Worm (Caenorhabditis elegans) whole organism, L4 larva: ENCODE measurements around the gene Y45F3A.5.

Experiments used
- F26F4.8 ChIP-seq: fragments of 200-800 bp; sonication (Bioruptor generic); conservative IDR thresholded peaks from 2 replicates; pipeline ENCODE4 v1.3.6; 2022; ENCODE audit warnings: missing genetic modification characterization, missing compliant biosample characterization
- F44E2.7 ChIP-seq: fragments of 200-800 bp; sonication (Bioruptor generic); IDR thresholded peaks from 2 replicates; pipeline ENCODE4 v2.1.2; 2022; ENCODE audit warnings: missing genetic modification characterization, missing compliant biosample characterization
- F49E8.2 ChIP-seq: sonication (generic microtip); optimal IDR thresholded peaks from 2 replicates; lab custom pipeline; 2016; ENCODE audit warnings: missing compliant biosample characterization, mild to moderate bottlenecking, missing genetic modification characterization, borderline replicate concordance
- Y48G9A.11 ChIP-seq: fragments of 200-800 bp; sonication (Bioruptor generic); IDR thresholded peaks from 2 replicates; pipeline ENCODE4 v1.3.6; 2022; ENCODE audit warnings: missing genetic modification reagents, missing genetic modification characterization, missing compliant biosample characterization
- aha-1 ChIP-seq: fragments of 150-350 bp; peaks from one replicate; lab custom pipeline; 2014; ENCODE audit warnings: missing biosample characterization, missing genetic modification characterization
- arid-1 ChIP-seq: fragments of 200-800 bp; sonication (Bioruptor generic); conservative IDR thresholded peaks from 2 replicates; pipeline ENCODE4 v1.3.6; 2022; ENCODE audit warnings: missing genetic modification reagents, missing genetic modification characterization, missing compliant biosample characterization
- ceh-20 ChIP-seq: fragments of 200-800 bp; sonication (Bioruptor generic); IDR thresholded peaks from 2 replicates; pipeline ENCODE4 v1.3.6; 2022; ENCODE audit warnings: missing genetic modification reagents, missing genetic modification characterization, missing compliant biosample characterization
- ceh-28 ChIP-seq: fragments of 150-350 bp; optimal IDR thresholded peaks from 2 replicates; lab custom pipeline; 2014; ENCODE audit warnings: missing biosample characterization, missing genetic modification reagents, missing genetic modification characterization
- ceh-44 ChIP-seq: fragments of 200-800 bp; sonication (Bioruptor generic); IDR thresholded peaks from 2 replicates; pipeline ENCODE4 v1.3.6; 2022; ENCODE audit warnings: missing genetic modification reagents, missing genetic modification characterization, missing compliant biosample characterization
- ceh-82 ChIP-seq: sonication (generic microtip); optimal IDR thresholded peaks from 2 replicates; lab custom pipeline; 2017; ENCODE audit warnings: missing biosample characterization, missing genetic modification characterization
- daf-12 ChIP-seq: fragments of 150-350 bp; optimal IDR thresholded peaks from 2 replicates; lab custom pipeline; 2014; ENCODE audit warnings: missing biosample characterization, missing genetic modification reagents, missing genetic modification characterization
- daf-16 ChIP-seq, 3 experiments: sonication (generic microtip); optimal IDR thresholded peaks; 2 replicates each; lab custom pipeline; 2016 to 2017; ENCODE audit warnings: missing genetic modification characterization in 3 of 3, missing genetic modification reagents in 3 of 3, mild to moderate bottlenecking in 2 of 3, missing compliant biosample characterization in 2 of 3, missing biosample characterization in 1 of 3, moderate library complexity in 1 of 3
- daf-8 ChIP-seq: fragments of 200-800 bp; sonication (Bioruptor generic); IDR thresholded peaks from 2 replicates; pipeline ENCODE4 v1.3.6; 2022; ENCODE audit warnings: missing genetic modification characterization, missing compliant biosample characterization
- dmd-6 ChIP-seq: fragments of 200-800 bp; sonication (Bioruptor generic); IDR thresholded peaks from 2 replicates; pipeline ENCODE4 v1.3.6; 2022; ENCODE audit warnings: missing genetic modification reagents, missing genetic modification characterization, missing compliant biosample characterization
- dmd-8 ChIP-seq: fragments of 200-800 bp; sonication (Bioruptor generic); IDR thresholded peaks from 2 replicates; pipeline ENCODE4 v1.3.6; 2022; ENCODE audit warnings: missing genetic modification characterization, missing compliant biosample characterization
- dpl-1 ChIP-seq: fragments of 150-350 bp; optimal IDR thresholded peaks from 2 replicates; lab custom pipeline; 2014; ENCODE audit warnings: missing biosample characterization, missing genetic modification reagents, missing genetic modification characterization
- egl-27 ChIP-seq: sonication (generic microtip); optimal IDR thresholded peaks from 3 replicates; lab custom pipeline; 2017; ENCODE audit warnings: missing biosample characterization, missing genetic modification reagents, missing genetic modification characterization
- egl-43 ChIP-seq: fragments of 200-800 bp; sonication (Bioruptor generic); IDR thresholded peaks from 2 replicates; pipeline ENCODE4 v1.3.6; 2022; ENCODE audit warnings: missing genetic modification reagents, missing genetic modification characterization, missing compliant biosample characterization
- fkh-10 ChIP-seq: fragments of 150-350 bp; optimal IDR thresholded peaks from 2 replicates; lab custom pipeline; 2014; ENCODE audit warnings: missing biosample characterization, missing genetic modification reagents, missing genetic modification characterization
- fos-1 ChIP-seq: fragments of 150-350 bp; optimal IDR thresholded peaks from 2 replicates; lab custom pipeline; 2014; ENCODE audit warnings: missing biosample characterization, missing genetic modification characterization
- hmg-1.1 ChIP-seq: fragments of 200-800 bp; sonication (Bioruptor generic); IDR thresholded peaks from 2 replicates; pipeline ENCODE4 v1.3.6; 2022; ENCODE audit warnings: missing genetic modification reagents, missing genetic modification characterization, missing compliant biosample characterization
- jun-1 ChIP-seq: fragments of 150-350 bp; optimal IDR thresholded peaks from 2 replicates; lab custom pipeline; 2014; ENCODE audit warnings: missing biosample characterization, missing genetic modification reagents, missing genetic modification characterization
- lim-7 ChIP-seq: fragments of 200-800 bp; sonication (Bioruptor generic); IDR thresholded peaks from 2 replicates; pipeline ENCODE4 v1.3.6; 2022; ENCODE audit warnings: missing genetic modification characterization, missing compliant biosample characterization
- lin-13 ChIP-seq: fragments of 150-350 bp; optimal IDR thresholded peaks from 2 replicates; lab custom pipeline; 2014; ENCODE audit warnings: missing biosample characterization, missing genetic modification reagents, missing genetic modification characterization
- lin-39 ChIP-seq: fragments of 150-350 bp; optimal IDR thresholded peaks from 2 replicates; lab custom pipeline; 2014; ENCODE audit warnings: missing biosample characterization, missing genetic modification reagents, missing genetic modification characterization
- lsy-2 ChIP-seq, 2 experiments: fragments of 150-350 bp in 1 of 2; sonication (generic microtip) in 1 of 2; optimal IDR thresholded peaks; 2 replicates each; lab custom pipeline; 2014 to 2017; ENCODE audit warnings: missing biosample characterization in 2 of 2, missing genetic modification characterization in 2 of 2
- madf-5 ChIP-seq, 2 experiments: fragments of 200-800 bp; sonication (Bioruptor generic); IDR thresholded peaks; 2 replicates each; pipeline ENCODE4 v1.3.6; 2022; ENCODE audit warnings: missing compliant biosample characterization in 2 of 2, missing genetic modification characterization in 2 of 2
- mep-1 ChIP-seq: fragments of 150-350 bp; sonication (generic microtip); optimal IDR thresholded peaks from 3 replicates; lab custom pipeline; 2014; ENCODE audit warnings: missing biosample characterization, missing genetic modification characterization
- mxl-3 ChIP-seq: fragments of 200-800 bp; sonication (Bioruptor generic); optimal IDR thresholded peaks from 2 replicates; lab custom pipeline; 2018; ENCODE audit warnings: mild to moderate bottlenecking, missing genetic modification characterization, missing compliant biosample characterization
- nhr-11 ChIP-seq: fragments of 150-350 bp; optimal IDR thresholded peaks from 2 replicates; lab custom pipeline; 2014; ENCODE audit warnings: missing biosample characterization, missing genetic modification characterization
- nhr-237 ChIP-seq: sonication (generic microtip); optimal IDR thresholded peaks from 2 replicates; lab custom pipeline; 2017; ENCODE audit warnings: missing biosample characterization, missing genetic modification characterization
- nhr-28 ChIP-seq: fragments of 150-350 bp; optimal IDR thresholded peaks from 2 replicates; lab custom pipeline; 2014; ENCODE audit warnings: missing biosample characterization, missing genetic modification characterization
- nhr-42 ChIP-seq: fragments of 200-800 bp; sonication (Bioruptor generic); IDR thresholded peaks from 2 replicates; pipeline ENCODE4 v1.3.6; 2022; ENCODE audit warnings: missing genetic modification characterization, missing compliant biosample characterization
- nhr-77 ChIP-seq: fragments of 150-350 bp; optimal IDR thresholded peaks from 2 replicates; lab custom pipeline; 2014; ENCODE audit warnings: missing biosample characterization, missing genetic modification characterization
- php-3 ChIP-seq: fragments of 200-800 bp; sonication (Bioruptor generic); IDR thresholded peaks from 2 replicates; pipeline ENCODE4 v1.3.6; 2022; ENCODE audit warnings: missing genetic modification reagents, missing genetic modification characterization, missing compliant biosample characterization
- saeg-2 ChIP-seq: fragments of 200-800 bp; sonication (Bioruptor generic); IDR thresholded peaks from 2 replicates; pipeline ENCODE4 v1.3.6; 2022; ENCODE audit warnings: missing genetic modification reagents, missing genetic modification characterization, missing compliant biosample characterization
- set-16 ChIP-seq: fragments of 200-800 bp; sonication (Bioruptor generic); IDR thresholded peaks from 2 replicates; pipeline ENCODE4 v1.3.6; 2022; ENCODE audit warnings: missing genetic modification reagents, missing genetic modification characterization, missing compliant biosample characterization
- unc-39 ChIP-seq: sonication (generic microtip); optimal IDR thresholded peaks from 2 replicates; lab custom pipeline; 2017; ENCODE audit warnings: missing biosample characterization, missing genetic modification characterization
- unc-62 ChIP-seq, 3 experiments: fragments of 150-350 bp in 1 of 3; sonication (generic microtip); optimal IDR thresholded peaks in 2 of 3; peaks in 1 of 3; 1 replicate in 1 of 3; 2 replicates in 2 of 3; lab custom pipeline; 2014 to 2017; ENCODE audit warnings: missing biosample characterization in 3 of 3, missing genetic modification characterization in 3 of 3, missing genetic modification reagents in 3 of 3, missing genotype in 1 of 3

Y45F3A.5 gene

DNA sequence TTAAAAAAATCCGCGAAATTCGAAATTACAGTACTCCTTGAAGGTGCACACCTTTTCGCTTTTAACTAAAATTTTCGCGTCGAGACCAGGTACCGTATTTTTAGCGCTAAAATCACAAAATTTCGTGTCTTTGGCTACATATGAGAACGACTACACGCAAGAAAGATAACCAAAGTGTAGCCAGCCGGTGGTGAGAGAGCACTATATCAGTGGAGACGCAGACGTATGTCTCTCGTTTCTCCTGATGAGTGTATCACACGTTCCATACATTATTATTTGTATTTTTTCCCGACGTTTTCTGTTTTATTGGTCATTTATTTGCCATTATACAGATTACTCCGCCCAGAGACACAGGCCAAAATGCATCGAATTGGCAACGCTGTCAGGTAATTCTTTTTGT lies 20.2 kb downstream of the Y45F3A.5 start, which contains the start of gene acdh-11 (continued):
- TF ChIP-seq ceh-82 (no peak), lin-39 (tag; lab: Kevin White, UChicago) (no peak), nhr-28 (tag; lab: Kevin White, UChicago) (peak; percentile 98), F26F4.8 (no peak), F44E2.7 (GFP tag; lab: Robert Waterston, UW) (no peak), ceh-44 (GFP tag; lab: Robert Waterston, UW) (no peak), lsy-2 (tag; optimal IDR thresholded peaks at IDR 0.05; lab: Kevin White, UChicago) (peak in 1 of 2 experiments; percentile 51), saeg-2 (no peak), nhr-77 (tag; lab: Kevin White, UChicago) (peak; percentile 14), egl-27 (no peak), F49E8.2 (tag; lab: Kevin White, UChicago) (no peak), madf-5 (GFP tag; IDR thresholded peaks at IDR 0.05; lab: Robert Waterston, UW) (no peak), daf-16 (GFP tag; optimal IDR thresholded peaks at IDR 0.05; lab: Kevin White, UChicago) (no peak), daf-16 (tag; optimal IDR thresholded peaks at IDR 0.05; lab: Kevin White, UChicago) (peak; percentile 42)

ce11 chrIII:10562542-10562941 lies 23.6 kb downstream of the Y45F3A.5 start:
- TF ChIP-seq ceh-28, result peak; percentile 23
- TF ChIP-seq nhr-11 (tag; lab: Kevin White, UChicago), result no peak
- no peak for TF ChIP-seq set-16 (GFP tag; lab: Robert Waterston, UW)
- TF ChIP-seq arid-1 (GFP tag; lab: Robert Waterston, UW), result no peak

DNA sequence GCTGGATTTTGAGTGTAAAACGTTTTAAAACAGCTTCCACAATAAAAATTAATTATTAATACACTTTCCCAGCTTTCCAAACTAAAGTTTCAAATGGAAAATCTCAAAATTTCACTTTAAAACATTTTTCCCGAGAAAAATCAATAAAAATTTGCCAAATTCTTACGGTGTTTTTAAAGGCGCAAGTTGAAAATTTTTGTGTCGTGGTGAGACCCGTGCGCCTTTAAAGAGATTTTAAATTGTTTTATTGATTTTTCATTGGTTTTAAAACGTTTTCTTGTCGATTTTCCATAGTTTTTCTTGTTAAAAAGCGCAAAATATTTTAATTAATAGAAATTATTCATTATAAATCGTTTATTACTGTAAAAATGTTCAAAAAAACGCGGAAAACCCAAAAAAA lies 24.2 kb downstream of the Y45F3A.5 start, which contains the start of gene Y45F3A.1:
TSS of gene Y45F3A.1 (minus strand) at position 12 of the 400 bp plus-strand sequence.
- TF ChIP-seq mep-1 (tag; lab: Kevin White, UChicago) (no peak), lim-7 (no peak), arid-1 (GFP tag; lab: Robert Waterston, UW) (no peak), ceh-20 (GFP tag; lab: Robert Waterston, UW) (no peak)

DNA sequence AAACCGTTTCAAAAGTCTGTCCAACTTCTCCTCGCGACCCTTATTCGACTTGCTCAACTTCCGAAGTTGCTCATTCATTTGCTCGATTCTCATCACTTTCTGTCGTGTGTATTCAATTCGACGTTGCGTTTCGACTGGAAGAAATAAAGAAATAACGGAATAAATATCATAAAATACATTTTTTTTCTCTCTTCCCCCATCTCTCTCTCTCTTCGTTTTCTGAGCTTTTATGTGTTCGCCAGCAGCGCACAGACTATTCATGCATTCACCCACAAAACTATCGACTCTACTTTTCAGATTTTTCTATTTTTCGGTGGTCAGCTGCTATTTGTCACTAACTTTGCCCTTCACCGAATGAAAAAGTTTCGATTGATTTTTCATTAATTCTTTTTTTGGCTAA lies 25.8 kb downstream of the Y45F3A.5 start, which contains the start of gene rab-30:
TSS of gene rab-30 (plus strand) at position 301 of the 400 bp plus-strand sequence.
- TF ChIP-seq php-3 (GFP tag; lab: Robert Waterston, UW), result no peak
- TF ChIP-seq nhr-237 (tag; lab: Kevin White, UChicago), result no peak
- TF ChIP-seq daf-8 (GFP tag; lab: Robert Waterston, UW), result no peak
- TF ChIP-seq dpl-1 (GFP tag; lab: Kevin White, UChicago), result no peak
- no peak for TF ChIP-seq fos-1 (tag; lab: Kevin White, UChicago)
- TF ChIP-seq aha-1 (tag; lab: Kevin White, UChicago), result peak; percentile 43
- TF ChIP-seq jun-1 (tag; lab: Kevin White, UChicago), result no peak
- TF ChIP-seq nhr-42, result no peak
- TF ChIP-seq, all 104 proteins: peak for 1

- no peak for TF ChIP-seq hmg-1.1 (GFP tag; lab: Robert Waterston, UW)
- no peak for TF ChIP-seq nhr-11 (tag; lab: Kevin White, UChicago)
- no peak for TF ChIP-seq lin-13 (GFP tag; lab: Kevin White, UChicago)
- no peak for TF ChIP-seq php-3 (GFP tag; lab: Robert Waterston, UW)
- no peak for TF ChIP-seq daf-12 (tag; lab: Kevin White, UChicago)
- TF ChIP-seq Y48G9A.11 (GFP tag; lab: Robert Waterston, UW), result no peak
- no peak for TF ChIP-seq F44E2.7 (GFP tag; lab: Robert Waterston, UW)
- TF ChIP-seq fkh-10 (GFP tag; lab: Kevin White, UChicago), result no peak
- no peak for TF ChIP-seq unc-39 (tag; lab: Kevin White, UChicago)
- no peak for TF ChIP-seq mxl-3 (GFP tag; lab: Kevin White, UChicago)
- TF ChIP-seq unc-62 (GFP tag; optimal IDR thresholded peaks at IDR 0.05 in 1 of 2; lab: Kevin White, UChicago), result peak in 1 of 2 experiments; percentile 35
- no peak for TF ChIP-seq unc-62 (tag; optimal IDR thresholded peaks at IDR 0.05; lab: Kevin White, UChicago)
- no peak for TF ChIP-seq dmd-8
- no peak for TF ChIP-seq egl-43 (GFP tag; lab: Robert Waterston, UW)
- no peak for TF ChIP-seq dmd-6
- TF ChIP-seq aha-1 (tag; lab: Kevin White, UChicago), result peak; percentile 4
These were observed 28.2 kb downstream of the Y45F3A.5 start, which contains the start of gene T21C12.4 for ce11 chrIII:10557910-10558309. Gene T21C12.4 (minus strand): TSS chrIII:10558010.
